Fruit fly (Drosophila melanogaster) whole organism, embryonic: ENCODE data around the gene CG7164.
A peak's percentile ranks its signal among the peaks of the same experiment; 100 is the strongest.

Source experiments
- CG11723 ChIP-seq: fragments of 200-800 bp; sonication (Bioruptor generic); optimal IDR thresholded peaks from 2 replicates; lab custom pipeline; 2017; ENCODE audit warnings: missing biosample characterization, mild to moderate bottlenecking, missing genetic modification characterization
- CG14441 ChIP-seq: fragments of 200-800 bp; sonication (Bioruptor generic); IDR thresholded peaks from 2 replicates; pipeline ENCODE4 v1.3.6; 2022; ENCODE audit warnings: missing biosample characterization, missing genetic modification characterization
- CG15479 ChIP-seq: fragments of 200-800 bp; sonication (Bioruptor generic); optimal IDR thresholded peaks from 3 replicates; lab custom pipeline; 2019; ENCODE audit warnings: missing biosample characterization, mild to moderate bottlenecking, missing genetic modification characterization, moderate library complexity
- CG15696 ChIP-seq: fragments of 200-800 bp; sonication (Bioruptor generic); optimal IDR thresholded peaks from 2 replicates; lab custom pipeline; 2019; ENCODE audit warnings: missing biosample characterization, mild to moderate bottlenecking, missing genetic modification characterization, moderate library complexity
- CG1603 ChIP-seq: fragments of 200-800 bp; sonication (Bioruptor generic); optimal IDR thresholded peaks from 2 replicates; lab custom pipeline; 2019; ENCODE audit warnings: missing biosample characterization, mild to moderate bottlenecking, missing genetic modification characterization, moderate library complexity
- CG16813 ChIP-seq: fragments of 200-800 bp; sonication (Bioruptor generic); IDR thresholded peaks from 3 replicates; pipeline ENCODE4 v1.3.6; 2022; ENCODE audit warnings: missing biosample characterization, missing genetic modification characterization; ENCODE audit not compliant: partially characterized antibody
- CG18476 ChIP-seq: fragments of 200-800 bp; sonication (Bioruptor generic); optimal IDR thresholded peaks from 2 replicates; lab custom pipeline; 2016; ENCODE audit warnings: missing biosample characterization, mild to moderate bottlenecking, missing genetic modification characterization
- CG31224 ChIP-seq: fragments of 200-800 bp; sonication (Bioruptor generic); IDR thresholded peaks from 2 replicates; pipeline ENCODE4 v1.3.6; 2022; ENCODE audit warnings: missing biosample characterization, missing genetic modification characterization
- CG31365 ChIP-seq: fragments of 200-800 bp; sonication (Bioruptor generic); optimal IDR thresholded peaks from 2 replicates; lab custom pipeline; 2018; ENCODE audit warnings: missing biosample characterization, mild to moderate bottlenecking, missing genetic modification characterization
- CG4854 ChIP-seq: fragments of 200-800 bp; sonication (Bioruptor generic); optimal IDR thresholded peaks from 2 replicates; lab custom pipeline; 2016; ENCODE audit warnings: missing biosample characterization, missing genetic modification characterization, inconsistent platforms
- CG5953 ChIP-seq: fragments of 200-800 bp; sonication (Bioruptor generic); IDR thresholded peaks from 2 replicates; pipeline ENCODE4 v1.3.6; 2022; ENCODE audit warnings: missing biosample characterization, missing genetic modification characterization
- CG8478 ChIP-seq: fragments of >200 bp; optimal IDR thresholded peaks from 2 replicates; lab custom pipeline; 2018
- CG8765 ChIP-seq: fragments of 200-800 bp; sonication (Bioruptor generic); IDR thresholded peaks from 2 replicates; pipeline ENCODE4 v1.3.6; 2022; ENCODE audit warnings: missing biosample characterization, missing genetic modification characterization
- CG8924 ChIP-seq: fragments of 200-800 bp; optimal IDR thresholded peaks from 3 replicates; lab custom pipeline; 2019; ENCODE audit warnings: missing biosample characterization, mild to moderate bottlenecking, missing genetic modification characterization, moderate library complexity
- CG9215 ChIP-seq: fragments of 200-800 bp; sonication (Bioruptor generic); IDR thresholded peaks from 2 replicates; pipeline ENCODE4 v1.3.6; 2022; ENCODE audit warnings: missing biosample characterization, missing genetic modification characterization
- CG9932 ChIP-seq: fragments of 200-800 bp; sonication (Bioruptor generic); IDR thresholded peaks from 2 replicates; pipeline ENCODE4 v1.3.6; 2022; ENCODE audit warnings: missing biosample characterization, missing genetic modification characterization
- Camta ChIP-seq: fragments of 200-800 bp; sonication (Bioruptor generic); optimal IDR thresholded peaks from 2 replicates; lab custom pipeline; 2016; ENCODE audit warnings: missing biosample characterization, missing genetic modification characterization
- ERR ChIP-seq: fragments of 200-800 bp; sonication (Bioruptor generic); optimal IDR thresholded peaks from 2 replicates; lab custom pipeline; 2016; ENCODE audit warnings: missing biosample characterization, missing genetic modification characterization
- Elba2 ChIP-seq: fragments of 200-800 bp; sonication (Bioruptor generic); optimal IDR thresholded peaks from 3 replicates; lab custom pipeline; 2016; ENCODE audit warnings: missing biosample characterization, missing genetic modification characterization
- GATAe ChIP-seq: fragments of 200-800 bp; sonication (Bioruptor generic); conservative IDR thresholded peaks from 2 replicates; pipeline ENCODE4 v1.3.6; 2022; ENCODE audit warnings: missing biosample characterization, missing genetic modification characterization
- HLHmδ ChIP-seq: fragments of 200-800 bp; sonication (Bioruptor generic); optimal IDR thresholded peaks from 2 replicates; lab custom pipeline; 2018; ENCODE audit warnings: missing biosample characterization, mild to moderate bottlenecking, missing genetic modification characterization, moderate library complexity
- Hand ChIP-seq: fragments of 200-800 bp; sonication (Bioruptor generic); optimal IDR thresholded peaks from 2 replicates; lab custom pipeline; 2017; ENCODE audit warnings: mild to moderate bottlenecking, missing biosample characterization, missing genetic modification reagents, missing genetic modification characterization
- Mes4 ChIP-seq: fragments of 200-800 bp; sonication (Bioruptor generic); optimal IDR thresholded peaks from 2 replicates; lab custom pipeline; 2016; ENCODE audit warnings: missing biosample characterization, missing genetic modification characterization
- NC2α ChIP-seq: fragments of 200-800 bp; sonication (Bioruptor generic); optimal IDR thresholded peaks from 2 replicates; lab custom pipeline; 2016; ENCODE audit warnings: missing biosample characterization, missing genetic modification characterization
- NFAT ChIP-seq: fragments of 200-800 bp; sonication (Bioruptor generic); IDR thresholded peaks from 2 replicates; pipeline ENCODE4 v1.3.6; 2022; ENCODE audit warnings: missing biosample characterization, missing genetic modification characterization
- NfI ChIP-seq: fragments of 200-800 bp; sonication (Bioruptor generic); optimal IDR thresholded peaks from 3 replicates; lab custom pipeline; 2018; ENCODE audit warnings: missing biosample characterization, mild to moderate bottlenecking, missing genetic modification characterization, moderate library complexity
- Sox102F ChIP-seq: fragments of 200-800 bp; sonication (Bioruptor generic); optimal IDR thresholded peaks from 2 replicates; lab custom pipeline; 2018; ENCODE audit warnings: missing biosample characterization, mild to moderate bottlenecking, missing genetic modification characterization, moderate library complexity
- Trl ChIP-seq, 3 experiments: fragments of >200 bp in 2 of 3; fragments of 200-800 bp in 1 of 3; sonication (Bioruptor generic) in 1 of 3; optimal IDR thresholded peaks; 2 replicates in 1 of 3; 3 replicates in 2 of 3; lab custom pipeline; 2016 to 2017; ENCODE audit warnings: missing biosample characterization in 1 of 3, missing genetic modification characterization in 1 of 3
- chn ChIP-seq: fragments of 200-800 bp; sonication (Bioruptor generic); optimal IDR thresholded peaks from 2 replicates; lab custom pipeline; 2016; ENCODE audit warnings: missing biosample characterization, missing genetic modification characterization
- dimm ChIP-seq: fragments of 200-800 bp; sonication (Bioruptor generic); IDR thresholded peaks from 2 replicates; pipeline ENCODE4 v1.3.6; 2022; ENCODE audit warnings: missing biosample characterization, missing genetic modification characterization
- dpn ChIP-seq, 2 experiments: fragments of 200-800 bp; sonication (Bioruptor generic); optimal IDR thresholded peaks; 3 replicates each; lab custom pipeline; 2016; ENCODE audit warnings: missing biosample characterization in 2 of 2, missing genetic modification characterization in 2 of 2
- ftz-f1 ChIP-seq: fragments of 200-800 bp; sonication (Bioruptor generic); optimal IDR thresholded peaks from 2 replicates; lab custom pipeline; 2016; ENCODE audit warnings: missing biosample characterization, missing genetic modification characterization
- jumu ChIP-seq: fragments of 200-800 bp; sonication (Bioruptor generic); optimal IDR thresholded peaks from 3 replicates; lab custom pipeline; 2016; ENCODE audit warnings: missing biosample characterization, missing genetic modification characterization
- kay ChIP-seq: fragments of 200-800 bp; sonication (Bioruptor generic); optimal IDR thresholded peaks from 2 replicates; lab custom pipeline; 2016; ENCODE audit warnings: missing biosample characterization, missing genetic modification characterization
- kni ChIP-seq: fragments of 200-800 bp; sonication (Bioruptor generic); optimal IDR thresholded peaks from 3 replicates; lab custom pipeline; 2017; ENCODE audit warnings: mild to moderate bottlenecking, missing biosample characterization, missing genetic modification reagents, missing genetic modification characterization
- knrl ChIP-seq: fragments of 200-800 bp; sonication (Bioruptor generic); IDR thresholded peaks from 3 replicates; pipeline ENCODE4 v1.3.6; 2022; ENCODE audit warnings: missing biosample characterization, missing genetic modification characterization; ENCODE audit not compliant: partially characterized antibody
- nerfin-2 ChIP-seq: fragments of 200-800 bp; sonication (Bioruptor generic); IDR thresholded peaks from 2 replicates; pipeline ENCODE4 v1.3.6; 2022; ENCODE audit warnings: missing biosample characterization, missing genetic modification characterization; ENCODE audit not compliant: partially characterized antibody
- nmo ChIP-seq: fragments of 200-800 bp; sonication (Bioruptor generic); optimal IDR thresholded peaks from 2 replicates; lab custom pipeline; 2018; ENCODE audit warnings: missing biosample characterization, mild to moderate bottlenecking, missing genetic modification characterization, moderate library complexity
- otp ChIP-seq: fragments of 200-800 bp; sonication (Bioruptor generic); IDR thresholded peaks from 3 replicates; pipeline ENCODE4, ENCODE4 v1.3.6; 2022; ENCODE audit warnings: missing biosample characterization, missing genetic modification characterization
- pan ChIP-seq, 4 experiments: fragments of >200 bp in 3 of 4; fragments of 200-800 bp in 1 of 4; sonication (Bioruptor generic) in 1 of 4; optimal IDR thresholded peaks in 3 of 4; IDR thresholded peaks in 1 of 4; 2 replicates each; pipeline versions ENCODE4 v1.3.6 to Lab custom; 2017 to 2022; ENCODE audit warnings: missing biosample characterization in 2 of 4, missing genetic modification characterization in 2 of 4, mixed read lengths in 1 of 4
- pho ChIP-seq: fragments of 200-800 bp; sonication (Bioruptor generic); optimal IDR thresholded peaks from 2 replicates; lab custom pipeline; 2016; ENCODE audit warnings: missing biosample characterization, missing genetic modification characterization
- psq ChIP-seq: fragments of 200-800 bp; sonication (Bioruptor generic); optimal IDR thresholded peaks from 2 replicates; lab custom pipeline; 2017; ENCODE audit warnings: missing biosample characterization, missing genetic modification characterization
- pzg ChIP-seq: fragments of 200-800 bp; sonication (Bioruptor generic); optimal IDR thresholded peaks from 3 replicates; lab custom pipeline; 2018; ENCODE audit warnings: missing biosample characterization, mild to moderate bottlenecking, missing genetic modification characterization, moderate library complexity
- schlank ChIP-seq: fragments of 200-800 bp; sonication (Bioruptor generic); optimal IDR thresholded peaks from 2 replicates; lab custom pipeline; 2018; ENCODE audit warnings: missing biosample characterization, mild to moderate bottlenecking, missing genetic modification characterization
- sd ChIP-seq: fragments of 200-800 bp; sonication (Bioruptor generic); optimal IDR thresholded peaks from 3 replicates; lab custom pipeline; 2018; ENCODE audit warnings: missing biosample characterization, mild to moderate bottlenecking, missing genetic modification characterization, moderate library complexity
- slbo ChIP-seq: fragments of 200-800 bp; sonication (Bioruptor generic); IDR thresholded peaks from 2 replicates; pipeline ENCODE4 v1.3.6; 2022; ENCODE audit warnings: missing biosample characterization, missing genetic modification characterization
- sqz ChIP-seq: fragments of 200-800 bp; sonication (Bioruptor generic); optimal IDR thresholded peaks from 3 replicates; lab custom pipeline; 2018; ENCODE audit warnings: missing biosample characterization, mild to moderate bottlenecking, missing genetic modification characterization
- tna ChIP-seq: fragments of 200-800 bp; sonication (Bioruptor generic); IDR thresholded peaks from 2 replicates; pipeline ENCODE4 v1.3.6; 2022; ENCODE audit warnings: missing biosample characterization, missing genetic modification characterization; ENCODE audit not compliant: partially characterized antibody
- yki ChIP-seq: fragments of >200 bp; optimal IDR thresholded peaks from 3 replicates; lab custom pipeline; 2018

The CG7164 gene

DNA sequence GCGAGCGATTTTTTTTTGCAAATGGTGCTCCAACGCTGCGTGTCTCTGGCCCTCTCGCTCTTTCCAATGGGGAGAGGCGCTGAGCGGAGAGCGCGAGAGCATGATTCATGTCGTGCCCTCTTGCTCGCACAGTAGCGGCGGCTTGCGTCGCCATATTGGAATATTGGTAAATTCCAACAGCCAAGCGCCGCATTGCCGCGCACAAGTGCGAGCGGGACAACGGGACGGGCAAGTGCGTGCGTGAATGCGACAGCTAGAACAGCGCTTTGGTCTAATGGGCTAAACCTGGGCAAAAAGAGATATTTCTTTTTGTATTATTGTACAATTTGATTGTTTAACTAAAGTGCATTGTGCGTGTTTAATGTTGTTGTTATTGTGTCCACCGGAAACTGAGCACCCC is 47.0 kb downstream of the CG7164 start (continued):
- TF ChIP-seq CG8924 (tag; lab: Kevin White, UChicago) (peak; percentile 74), CG9215 (GFP tag; lab: Robert Waterston, UW) (peak; percentile 21; the same call in 1 of the 2 replicates), chn (GFP tag; lab: Kevin White, UChicago) (peak; percentile 25), sd (tag; lab: Kevin White, UChicago) (peak; percentile 100), NC2α (GFP tag; lab: Kevin White, UChicago) (no peak), sqz (GFP tag; lab: Kevin White, UChicago) (peak; percentile 98), pan (optimal IDR thresholded peaks at IDR 0.05; lab: Kevin White, UChicago) (no peak), pan (GFP tag; optimal IDR thresholded peaks at IDR 0.05 in 1 of 2, IDR thresholded peaks at IDR 0.05 in 1 of 2) (peak in 1 of 2 experiments; percentile 39), nerfin-2 (0 out of 2 replicates have a peak, but pooled peaks have one; percentile 42), CG15696 (peak; percentile 10), CG31224 (GFP tag; lab: Robert Waterston, UW) (no peak), CG9932 (GFP tag; lab: Robert Waterston, UW) (peak; percentile 35; the same call in 1 of the 2 replicates), HLHmδ (peak; percentile 52), psq (GFP tag; lab: Kevin White, UChicago) (no peak), kni (GFP tag; lab: Kevin White, UChicago) (peak; percentile 55), jumu (GFP tag; lab: Kevin White, UChicago) (peak; percentile 31), CG14441 (GFP tag; lab: Robert Waterston, UW) (0 out of 2 replicates have a peak, but pooled peaks have one; percentile 36), ERR (no peak), CG18476 (GFP tag; lab: Kevin White, UChicago) (no peak), Camta (GFP tag; lab: Kevin White, UChicago) (peak; percentile 7), CG4854 (no peak), nmo (GFP tag; lab: Kevin White, UChicago) (peak; percentile 82), Trl (optimal IDR thresholded peaks at IDR 0.05; lab: Kevin White, UChicago) (peak in 1 of 2 experiments; percentile 72), Trl (GFP tag; optimal IDR thresholded peaks at IDR 0.05; lab: Kevin White, UChicago) (no peak), dimm (GFP tag; lab: Robert Waterston, UW) (no peak), schlank (tag; lab: Kevin White, UChicago) (peak; percentile 2), ftz-f1 (GFP tag; lab: Kevin White, UChicago) (peak; percentile 51), CG8478 (peak; percentile 99), CG15479 (GFP tag; lab: Kevin White, UChicago) (peak; percentile 82), knrl (peak; percentile 41; the same call in 2 of the 3 replicates), CG16813 (peak; percentile 56; the same call in 1 of the 3 replicates), slbo (GFP tag; lab: Robert Waterston, UW) (peak; percentile 50), Sox102F (no peak), Mes4 (GFP tag; lab: Kevin White, UChicago) (peak; percentile 54), dpn (GFP tag; optimal IDR thresholded peaks at IDR 0.05; lab: Kevin White, UChicago) (no peak), kay (GFP tag; lab: Kevin White, UChicago) (peak; percentile 93), tna (GFP tag; lab: Robert Waterston, UW) (peak; percentile 55; the same call in 1 of the 2 replicates), NfI (peak; percentile 36), CG8765 (GFP tag; lab: Robert Waterston, UW) (0 out of 2 replicates have a peak, but pooled peaks have one; percentile 59), otp (GFP tag; lab: Robert Waterston, UW) (0 out of 3 replicates have a peak, but pooled peaks have one; percentile 23), CG11723 (no peak), CG31365 (tag; lab: Kevin White, UChicago) (peak; percentile 3), Hand (GFP tag; lab: Kevin White, UChicago) (peak; percentile 47), Elba2 (GFP tag; lab: Kevin White, UChicago) (peak; percentile 98), NFAT (peak; percentile 62; the same call in 1 of the 2 replicates), yki (lab: Kevin White, UChicago) (peak; percentile 27), CG5953 (GFP tag; lab: Robert Waterston, UW) (0 out of 2 replicates have a peak, but pooled peaks have one; percentile 11), CG1603 (peak; percentile 17), GATAe (GFP tag; lab: Robert Waterston, UW) (peak; percentile 38; the same call in 1 of the 2 replicates), pzg (GFP tag; lab: Kevin White, UChicago) (peak; percentile 28), pho (GFP tag; lab: Kevin White, UChicago) (peak; percentile 26)
